Fruit fly (Drosophila melanogaster) whole organism, embryonic: ENCODE results near the gene Adgf-D.

ENCODE experiments used
- CG1024 ChIP-seq: fragments of 200-800 bp; sonication (Bioruptor generic); IDR thresholded peaks from 2 replicates; pipeline ENCODE4 v1.3.6; 2022; ENCODE audit warnings: missing biosample characterization, missing genetic modification characterization
- CG11085 ChIP-seq: fragments of 200-800 bp; sonication (Bioruptor generic); IDR thresholded peaks from 2 replicates; pipeline ENCODE4 v1.3.6; 2022; ENCODE audit warnings: missing biosample characterization, missing genetic modification characterization
- CG13296 ChIP-seq: fragments of 200-800 bp; sonication (Bioruptor generic); optimal IDR thresholded peaks from 3 replicates; lab custom pipeline; 2018; ENCODE audit warnings: missing biosample characterization, mild to moderate bottlenecking, missing genetic modification characterization
- CG15011 ChIP-seq: fragments of 200-800 bp; sonication (Bioruptor generic); optimal IDR thresholded peaks from 3 replicates; lab custom pipeline; 2018; ENCODE audit warnings: missing biosample characterization, mild to moderate bottlenecking, missing genetic modification characterization
- CG16813 ChIP-seq: fragments of 200-800 bp; sonication (Bioruptor generic); IDR thresholded peaks from 3 replicates; pipeline ENCODE4 v1.3.6; 2022; ENCODE audit warnings: missing biosample characterization, missing genetic modification characterization; ENCODE audit not compliant: partially characterized antibody
- CG17912 ChIP-seq: fragments of 200-800 bp; sonication (Bioruptor generic); optimal IDR thresholded peaks from 2 replicates; lab custom pipeline; 2018; ENCODE audit warnings: missing biosample characterization, mild to moderate bottlenecking, missing genetic modification characterization
- CG18476 ChIP-seq: fragments of 200-800 bp; sonication (Bioruptor generic); optimal IDR thresholded peaks from 2 replicates; lab custom pipeline; 2016; ENCODE audit warnings: missing biosample characterization, mild to moderate bottlenecking, missing genetic modification characterization
- CG18599 ChIP-seq: fragments of 200-800 bp; sonication (Bioruptor generic); optimal IDR thresholded peaks from 3 replicates; lab custom pipeline; 2017; ENCODE audit warnings: missing biosample characterization, missing genetic modification characterization, mild to moderate bottlenecking, moderate library complexity, missing genetic modification reagents
- CG2712 ChIP-seq: fragments of 200-800 bp; optimal IDR thresholded peaks from 3 replicates; lab custom pipeline; 2019; ENCODE audit warnings: missing biosample characterization, mild to moderate bottlenecking, missing genetic modification characterization, moderate library complexity
- CG3163 ChIP-seq: fragments of 200-800 bp; sonication (Bioruptor generic); optimal IDR thresholded peaks from 3 replicates; lab custom pipeline; 2016; ENCODE audit warnings: missing biosample characterization, missing genetic modification characterization
- CG32772 ChIP-seq: fragments of 200-800 bp; sonication (Bioruptor generic); IDR thresholded peaks from 2 replicates; pipeline ENCODE4 v1.3.6; 2022; ENCODE audit warnings: missing biosample characterization, missing genetic modification characterization
- CG33213 ChIP-seq: fragments of 200-800 bp; sonication (Bioruptor generic); optimal IDR thresholded peaks from 3 replicates; lab custom pipeline; 2016; ENCODE audit warnings: missing biosample characterization, missing genetic modification characterization
- CG3726 ChIP-seq: fragments of 200-800 bp; sonication (Bioruptor generic); IDR thresholded peaks from 3 replicates; pipeline ENCODE4, ENCODE4 v1.3.6; 2022; ENCODE audit warnings: missing biosample characterization, missing genetic modification characterization
- CG6765 ChIP-seq: fragments of 200-800 bp; sonication (Bioruptor generic); optimal IDR thresholded peaks from 3 replicates; lab custom pipeline; 2017; ENCODE audit warnings: missing biosample characterization, mild to moderate bottlenecking, missing genetic modification characterization
- CG6813 ChIP-seq: fragments of 200-800 bp; sonication (Bioruptor generic); optimal IDR thresholded peaks from 2 replicates; lab custom pipeline; 2017; ENCODE audit warnings: missing biosample characterization, missing genetic modification characterization, mild to moderate bottlenecking, moderate library complexity, missing genetic modification reagents
- CG7839 ChIP-seq: fragments of 200-800 bp; sonication (Bioruptor generic); optimal IDR thresholded peaks from 3 replicates; lab custom pipeline; 2018; ENCODE audit warnings: missing biosample characterization, mild to moderate bottlenecking, missing genetic modification characterization, moderate library complexity
- CG7928 ChIP-seq: fragments of 200-800 bp; sonication (Bioruptor generic); optimal IDR thresholded peaks from 2 replicates; lab custom pipeline; 2017; ENCODE audit warnings: missing biosample characterization, mild to moderate bottlenecking, missing genetic modification characterization
- CG9727 ChIP-seq: fragments of 200-800 bp; sonication (Bioruptor generic); optimal IDR thresholded peaks from 3 replicates; lab custom pipeline; 2017; ENCODE audit warnings: missing biosample characterization, mild to moderate bottlenecking, missing genetic modification characterization
- CTCF ChIP-seq: fragments of 200-800 bp; sonication (Bioruptor generic); optimal IDR thresholded peaks from 2 replicates; lab custom pipeline; 2017; ENCODE audit warnings: missing biosample characterization, mild to moderate bottlenecking, missing genetic modification characterization, moderate library complexity
- Dad ChIP-seq: fragments of 200-800 bp; sonication (Bioruptor generic); optimal IDR thresholded peaks from 3 replicates; lab custom pipeline; 2016; ENCODE audit warnings: missing biosample characterization, missing genetic modification characterization
- Deaf1 ChIP-seq: fragments of 200-800 bp; optimal IDR thresholded peaks from 3 replicates; lab custom pipeline; 2019; ENCODE audit warnings: missing biosample characterization, mild to moderate bottlenecking, missing genetic modification characterization, moderate library complexity
- Dref ChIP-seq: fragments of 200-800 bp; sonication (Bioruptor generic); IDR thresholded peaks from 2 replicates; pipeline ENCODE4 v1.3.6; 2022; ENCODE audit warnings: missing biosample characterization, missing genetic modification characterization
- H2.0 ChIP-seq: fragments of 200-800 bp; sonication (Bioruptor generic); IDR thresholded peaks from 2 replicates; pipeline ENCODE4 v1.3.6; 2022; ENCODE audit warnings: missing biosample characterization, missing genetic modification characterization
- HLH3B ChIP-seq: fragments of 200-800 bp; sonication (Bioruptor generic); IDR thresholded peaks from 2 replicates; pipeline ENCODE4 v1.3.6; 2022; ENCODE audit warnings: missing biosample characterization, missing genetic modification characterization
- Hr3 ChIP-seq: fragments of 200-800 bp; sonication (Bioruptor generic); optimal IDR thresholded peaks from 3 replicates; lab custom pipeline; 2016; ENCODE audit warnings: missing biosample characterization, missing genetic modification characterization
- MESR4 ChIP-seq: fragments of 200-800 bp; sonication (Bioruptor generic); optimal IDR thresholded peaks from 2 replicates; lab custom pipeline; 2018; ENCODE audit warnings: missing biosample characterization, mild to moderate bottlenecking, missing genetic modification characterization, moderate library complexity
- Meics ChIP-seq: fragments of 200-800 bp; sonication (Bioruptor generic); optimal IDR thresholded peaks from 2 replicates; lab custom pipeline; 2017; ENCODE audit warnings: missing biosample characterization, mild to moderate bottlenecking, missing genetic modification characterization
- Mes4 ChIP-seq: fragments of 200-800 bp; sonication (Bioruptor generic); optimal IDR thresholded peaks from 2 replicates; lab custom pipeline; 2016; ENCODE audit warnings: missing biosample characterization, missing genetic modification characterization
- NfI ChIP-seq: fragments of 200-800 bp; sonication (Bioruptor generic); optimal IDR thresholded peaks from 3 replicates; lab custom pipeline; 2018; ENCODE audit warnings: missing biosample characterization, mild to moderate bottlenecking, missing genetic modification characterization, moderate library complexity
- Pdp1 ChIP-seq, 2 experiments: fragments of 200-800 bp; sonication (Bioruptor generic); optimal IDR thresholded peaks; 3 replicates each; lab custom pipeline; 2016; ENCODE audit warnings: missing biosample characterization in 2 of 2, missing genetic modification characterization in 2 of 2, mild to moderate bottlenecking in 1 of 2, moderate library complexity in 1 of 2
- Poxn ChIP-seq: fragments of 200-800 bp; sonication (Bioruptor generic); IDR thresholded peaks from 2 replicates; pipeline ENCODE4 v1.3.6; 2022; ENCODE audit warnings: missing biosample characterization, missing genetic modification characterization
- Spps ChIP-seq: fragments of 200-800 bp; sonication (Bioruptor generic); optimal IDR thresholded peaks from 2 replicates; lab custom pipeline; 2018; ENCODE audit warnings: missing biosample characterization, mild to moderate bottlenecking, missing genetic modification characterization
- Trl ChIP-seq, 3 experiments: fragments of >200 bp in 2 of 3; fragments of 200-800 bp in 1 of 3; sonication (Bioruptor generic) in 1 of 3; optimal IDR thresholded peaks; 2 replicates in 1 of 3; 3 replicates in 2 of 3; lab custom pipeline; 2016 to 2017; ENCODE audit warnings: missing biosample characterization in 1 of 3, missing genetic modification characterization in 1 of 3
- al ChIP-seq: fragments of 200-800 bp; sonication (Bioruptor generic); IDR thresholded peaks from 2 replicates; pipeline ENCODE4 v1.3.6; 2022; ENCODE audit warnings: missing biosample characterization, missing genetic modification characterization
- amos ChIP-seq: fragments of 200-800 bp; sonication (Bioruptor generic); IDR thresholded peaks from 2 replicates; pipeline ENCODE4 v1.3.6; 2022; ENCODE audit warnings: missing biosample characterization, missing genetic modification characterization; ENCODE audit not compliant: partially characterized antibody
- ara ChIP-seq: fragments of 200-800 bp; sonication (Bioruptor generic); IDR thresholded peaks from 2 replicates; pipeline ENCODE4 v1.3.6; 2022; ENCODE audit warnings: missing biosample characterization, missing genetic modification characterization
- btn ChIP-seq: fragments of 200-800 bp; sonication (Bioruptor generic); optimal IDR thresholded peaks from 2 replicates; lab custom pipeline; 2016; ENCODE audit warnings: missing biosample characterization, missing genetic modification characterization
- dmrt11E ChIP-seq: fragments of 200-800 bp; sonication (Bioruptor generic); optimal IDR thresholded peaks from 3 replicates; lab custom pipeline; 2018; ENCODE audit warnings: missing biosample characterization, mild to moderate bottlenecking, missing genetic modification characterization, moderate library complexity
- fd64A ChIP-seq: fragments of 200-800 bp; sonication (Bioruptor generic); optimal IDR thresholded peaks from 3 replicates; lab custom pipeline; 2018; ENCODE audit warnings: missing biosample characterization, mild to moderate bottlenecking, missing genetic modification characterization
- hkb ChIP-seq, 2 experiments: fragments of 200-800 bp in 1 of 2; fragments of >200 bp in 1 of 2; sonication (Bioruptor generic) in 1 of 2; IDR thresholded peaks in 1 of 2; optimal IDR thresholded peaks in 1 of 2; 2 replicates each; pipeline versions ENCODE4 v1.3.6 to Lab custom; 2017 to 2022; ENCODE audit warnings: missing biosample characterization in 1 of 2, missing genetic modification characterization in 1 of 2
- jumu ChIP-seq: fragments of 200-800 bp; sonication (Bioruptor generic); optimal IDR thresholded peaks from 3 replicates; lab custom pipeline; 2016; ENCODE audit warnings: missing biosample characterization, missing genetic modification characterization
- nmo ChIP-seq: fragments of 200-800 bp; sonication (Bioruptor generic); optimal IDR thresholded peaks from 2 replicates; lab custom pipeline; 2018; ENCODE audit warnings: missing biosample characterization, mild to moderate bottlenecking, missing genetic modification characterization, moderate library complexity
- pfk ChIP-seq: fragments of 200-800 bp; sonication (Bioruptor generic); optimal IDR thresholded peaks from 2 replicates; lab custom pipeline; 2018; ENCODE audit warnings: missing biosample characterization, mild to moderate bottlenecking, missing genetic modification characterization, moderate library complexity
- pzg ChIP-seq: fragments of 200-800 bp; sonication (Bioruptor generic); optimal IDR thresholded peaks from 3 replicates; lab custom pipeline; 2018; ENCODE audit warnings: missing biosample characterization, mild to moderate bottlenecking, missing genetic modification characterization, moderate library complexity
- ro ChIP-seq: fragments of 200-800 bp; sonication (Bioruptor generic); IDR thresholded peaks from 2 replicates; pipeline ENCODE4 v1.3.6; 2022; ENCODE audit warnings: missing biosample characterization, missing genetic modification characterization
- sob ChIP-seq: fragments of 200-800 bp; sonication (Bioruptor generic); IDR thresholded peaks from 2 replicates; pipeline ENCODE4 v1.3.6; 2022; ENCODE audit warnings: missing biosample characterization, missing genetic modification characterization
- trem ChIP-seq: fragments of 200-800 bp; optimal IDR thresholded peaks from 3 replicates; lab custom pipeline; 2019; ENCODE audit warnings: missing biosample characterization, mild to moderate bottlenecking, missing genetic modification characterization, moderate library complexity
- vnd ChIP-seq: fragments of 200-800 bp; sonication (Bioruptor generic); IDR thresholded peaks from 3 replicates; pipeline ENCODE4 v1.3.6; 2022; ENCODE audit warnings: missing biosample characterization, missing genetic modification characterization; ENCODE audit not compliant: partially characterized antibody

The Adgf-D gene

dm6 chr3R:13660924-13661659 is 44.1 kb downstream of the Adgf-D start, which contains the start of gene B52 (continued):
- TF ChIP-seq CG6813 (GFP tag; lab: Kevin White, UChicago), result peak; percentile 75
- peak; percentile 51 for TF ChIP-seq dmrt11E (tag; lab: Kevin White, UChicago)
- TF ChIP-seq CG7839 (tag; lab: Kevin White, UChicago), result no peak
- TF ChIP-seq MESR4 (GFP tag; lab: Kevin White, UChicago), result peak; percentile 97
- TF ChIP-seq Spps (tag; lab: Kevin White, UChicago), result peak; percentile 42
- TF ChIP-seq ro (GFP tag; lab: Robert Waterston, UW), result no peak
- peak; percentile 80 for TF ChIP-seq Dref (GFP tag; lab: Robert Waterston, UW)
- peak; percentile 95 for TF ChIP-seq pfk (GFP tag; lab: Kevin White, UChicago)
- TF ChIP-seq btn (GFP tag; lab: Kevin White, UChicago), result peak; percentile 43
- peak; percentile 29 for TF ChIP-seq nmo (GFP tag; lab: Kevin White, UChicago)
- peak; percentile 57; the same call in 1 of the 2 replicates for TF ChIP-seq CG11085
- TF ChIP-seq amos (GFP tag; lab: Robert Waterston, UW), result peak; percentile 73
- peak; percentile 20 for TF ChIP-seq CG3163 (GFP tag; lab: Kevin White, UChicago)
- TF ChIP-seq al (GFP tag; lab: Robert Waterston, UW), result peak; percentile 53; the same call in 1 of the 2 replicates
- peak; percentile 76 for TF ChIP-seq fd64A (GFP tag; lab: Kevin White, UChicago)
- TF ChIP-seq CG15011 (GFP tag; lab: Kevin White, UChicago), result peak; percentile 51
- no peak for TF ChIP-seq Poxn (GFP tag; lab: Robert Waterston, UW)
- TF ChIP-seq Trl (optimal IDR thresholded peaks at IDR 0.05; lab: Kevin White, UChicago), result no peak
- TF ChIP-seq Trl (GFP tag; optimal IDR thresholded peaks at IDR 0.05; lab: Kevin White, UChicago), result peak; percentile 51
- TF ChIP-seq jumu, result peak; percentile 29
- peak; percentile 32; the same call in 1 of the 2 replicates for TF ChIP-seq CG32772
- TF ChIP-seq CG7928 (GFP tag; lab: Kevin White, UChicago), result peak; percentile 16
- peak; percentile 86 for TF ChIP-seq Mes4
- TF ChIP-seq Pdp1 (GFP tag; optimal IDR thresholded peaks at IDR 0.05; lab: Kevin White, UChicago), result peak in 1 of 2 experiments; percentile 35
- TF ChIP-seq CG2712, result peak; percentile 42
- no peak for TF ChIP-seq Deaf1
- peak; percentile 39 for TF ChIP-seq HLH3B (GFP tag; lab: Robert Waterston, UW)
- TF ChIP-seq CTCF (GFP tag; lab: Kevin White, UChicago), result no peak
- TF ChIP-seq sob (GFP tag; lab: Robert Waterston, UW), result peak; percentile 57; the same call in 1 of the 2 replicates
- peak; percentile 72 for TF ChIP-seq CG33213 (GFP tag; lab: Kevin White, UChicago)
- 0 out of 3 replicates have a peak, but pooled peaks have one; percentile 33 for TF ChIP-seq vnd (GFP tag; lab: Robert Waterston, UW)
- TF ChIP-seq trem (tag; lab: Kevin White, UChicago), result peak; percentile 54
- TF ChIP-seq pzg, result peak; percentile 57
- TF ChIP-seq Dad, result peak; percentile 61
- TF ChIP-seq CG1024 (GFP tag; lab: Robert Waterston, UW), result peak; percentile 80
- TF ChIP-seq H2.0 (GFP tag; lab: Robert Waterston, UW), result no peak
- TF ChIP-seq CG6765 (GFP tag; lab: Kevin White, UChicago), result peak; percentile 85
- peak; percentile 82 for TF ChIP-seq CG13296
- no peak for TF ChIP-seq hkb (optimal IDR thresholded peaks at IDR 0.05; lab: Kevin White, UChicago)
- peak; percentile 58 for TF ChIP-seq hkb (GFP tag; IDR thresholded peaks at IDR 0.05; lab: Robert Waterston, UW)
- TF ChIP-seq Hr3, result peak; percentile 27
- TF ChIP-seq NfI (GFP tag; lab: Kevin White, UChicago), result peak; percentile 82
- TF ChIP-seq CG17912 (GFP tag; lab: Kevin White, UChicago), result peak; percentile 71
- TF ChIP-seq Meics (GFP tag; lab: Kevin White, UChicago), result peak; percentile 79
- TF ChIP-seq CG18476 (GFP tag; lab: Kevin White, UChicago), result no peak
- peak; percentile 60 for TF ChIP-seq CG16813 (GFP tag; lab: Robert Waterston, UW)
- peak; percentile 46; the same call in 1 of the 2 replicates for TF ChIP-seq ara (GFP tag; lab: Robert Waterston, UW)
- no peak for TF ChIP-seq CG3726 (GFP tag; lab: Robert Waterston, UW)
- peak; percentile 60 for TF ChIP-seq CG18599 (GFP tag; lab: Kevin White, UChicago)
- TF ChIP-seq CG9727 (GFP tag; lab: Kevin White, UChicago), result peak; percentile 68
